Fruit fly (Drosophila melanogaster): ENCODE data around the gene crb.

DNA sequence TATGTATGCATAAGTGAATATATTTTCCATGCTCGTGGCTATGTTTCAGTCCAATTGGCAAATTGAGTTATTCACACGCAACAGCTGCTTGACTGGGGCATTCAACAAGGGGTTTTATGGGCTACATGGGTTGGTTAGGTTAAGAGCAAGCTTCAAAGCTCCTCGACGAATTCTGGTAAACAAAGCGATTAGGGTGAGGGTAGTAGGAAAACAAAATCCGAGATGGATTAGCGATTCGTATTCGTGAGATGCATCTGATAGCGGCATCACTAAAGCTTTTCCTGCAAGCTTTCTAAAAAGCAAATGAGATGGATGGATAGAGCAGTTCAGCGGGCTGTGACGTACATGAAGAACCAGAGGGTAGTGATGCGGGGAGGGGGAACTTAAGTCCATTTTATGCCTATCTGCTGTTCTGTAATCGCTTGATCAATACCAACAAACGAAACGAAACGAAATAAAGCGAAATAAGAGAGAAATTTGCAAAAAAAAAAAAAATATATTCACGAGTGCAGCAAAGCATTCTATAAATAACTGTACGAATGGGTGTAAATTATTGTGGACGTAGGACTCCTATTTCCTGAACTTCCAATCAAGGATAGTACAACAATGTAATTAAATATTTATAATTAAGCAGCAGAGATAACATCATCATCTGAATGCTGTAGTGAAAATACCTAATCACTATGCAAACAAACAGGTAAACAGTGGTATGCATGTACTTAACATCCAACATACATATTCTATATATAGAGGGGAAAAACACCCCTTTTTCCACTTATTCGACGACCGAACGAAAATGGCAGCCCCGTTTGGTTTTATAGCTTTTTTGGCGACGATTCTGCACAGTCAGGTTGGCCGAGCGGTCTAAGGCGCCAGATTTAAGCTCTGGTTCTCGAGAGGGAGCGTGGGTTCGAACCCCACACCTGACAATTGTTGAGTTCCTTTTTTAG is 30.2 kb upstream of the crb start:
- TF ChIP-seq Lpt (GFP tag; optimal IDR thresholded peaks at IDR 0.05): no peak
- no peak for TF ChIP-seq Hr38 (GFP tag; optimal IDR thresholded peaks at IDR 0.05)

Data from whole organism, prepupa.